Fruit fly (Drosophila melanogaster) Kc167 (cell line): ENCODE measurements around the gene CG13068.

Source experiments
- Myc ChIP-seq: fragments of >200 bp; optimal IDR thresholded peaks from 2 replicates; lab custom pipeline; 2017; ENCODE audit warnings: missing external identifiers
- ttk ChIP-seq: sonication (Bioruptor generic); optimal IDR thresholded peaks from 2 replicates; lab custom pipeline; 2017; ENCODE audit warnings: missing external identifiers

DNA sequence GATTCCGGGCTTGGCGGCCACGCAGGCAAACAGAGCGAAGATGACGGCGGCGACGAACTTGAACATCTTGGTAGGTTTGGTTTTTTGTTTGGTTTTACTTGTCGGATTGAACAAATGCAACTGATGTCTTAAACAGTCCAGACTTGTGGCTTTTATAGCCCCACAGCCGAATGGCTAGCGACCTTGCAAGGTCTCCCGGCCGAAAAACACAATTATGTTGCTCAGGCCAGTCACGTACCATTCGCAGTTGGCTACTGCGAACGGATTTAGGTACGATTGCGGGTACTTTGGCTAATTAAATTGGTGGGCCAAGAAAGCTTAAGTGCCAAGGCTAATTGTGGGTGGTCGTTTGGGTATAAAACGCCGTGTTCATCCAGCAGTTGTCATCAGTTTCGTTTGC, 4.2 kb upstream of the CG13068 start, which contains the start of the genes CG13051 and CG13069:
- TF ChIP-seq Myc (lab: Kevin White, UChicago) = no peak
- TF ChIP-seq ttk (lab: Kevin White, UChicago) = no peak
